Fruit fly (Drosophila melanogaster) whole organism, embryonic: Measurements from ENCODE around the gene DAAM.
A peak's percentile ranks its signal among the peaks of the same experiment; 100 is the strongest.

ENCODE experiments used
- B-H1 ChIP-seq: fragments of 200-800 bp; sonication (Bioruptor generic); IDR thresholded peaks from 3 replicates; pipeline ENCODE4 v1.3.6; 2022; ENCODE audit warnings: missing biosample characterization, missing genetic modification characterization
- CG10543 ChIP-seq: fragments of 200-800 bp; sonication (Bioruptor generic); optimal IDR thresholded peaks from 3 replicates; lab custom pipeline; 2017; ENCODE audit warnings: missing biosample characterization, mild to moderate bottlenecking, missing genetic modification characterization, moderate library complexity
- CG11085 ChIP-seq: fragments of 200-800 bp; sonication (Bioruptor generic); IDR thresholded peaks from 2 replicates; pipeline ENCODE4 v1.3.6; 2022; ENCODE audit warnings: missing biosample characterization, missing genetic modification characterization
- CG11504 ChIP-seq: fragments of 200-800 bp; sonication (Bioruptor generic); optimal IDR thresholded peaks from 3 replicates; lab custom pipeline; 2019; ENCODE audit warnings: missing biosample characterization, mild to moderate bottlenecking, missing genetic modification characterization, moderate library complexity
- CG11560 ChIP-seq: fragments of 200-800 bp; sonication (Bioruptor generic); IDR thresholded peaks from 3 replicates; pipeline ENCODE4 v1.3.6; 2022; ENCODE audit warnings: missing biosample characterization, missing genetic modification characterization
- CG12236 ChIP-seq: fragments of 200-800 bp; sonication (Bioruptor generic); optimal IDR thresholded peaks from 2 replicates; lab custom pipeline; 2016; ENCODE audit warnings: missing biosample characterization, missing genetic modification characterization
- CG13296 ChIP-seq: fragments of 200-800 bp; sonication (Bioruptor generic); optimal IDR thresholded peaks from 3 replicates; lab custom pipeline; 2018; ENCODE audit warnings: missing biosample characterization, mild to moderate bottlenecking, missing genetic modification characterization
- CG14014 ChIP-seq: fragments of 200-800 bp; sonication (Bioruptor generic); IDR thresholded peaks from 2 replicates; pipeline ENCODE4 v1.3.6; 2022; ENCODE audit warnings: missing biosample characterization, missing genetic modification characterization
- CG15073 ChIP-seq: fragments of 200-800 bp; sonication (Bioruptor generic); optimal IDR thresholded peaks from 2 replicates; lab custom pipeline; 2016; ENCODE audit warnings: missing biosample characterization, missing genetic modification characterization
- CG15479 ChIP-seq: fragments of 200-800 bp; sonication (Bioruptor generic); optimal IDR thresholded peaks from 3 replicates; lab custom pipeline; 2019; ENCODE audit warnings: missing biosample characterization, mild to moderate bottlenecking, missing genetic modification characterization, moderate library complexity
- CG17328 ChIP-seq: fragments of 200-800 bp; sonication (Bioruptor generic); IDR thresholded peaks from 2 replicates; pipeline ENCODE4 v1.3.6; 2022; ENCODE audit warnings: missing biosample characterization, missing genetic modification characterization
- CG1832 ChIP-seq: fragments of 200-800 bp; sonication (Bioruptor generic); optimal IDR thresholded peaks from 2 replicates; lab custom pipeline; 2017; ENCODE audit warnings: missing biosample characterization, mild to moderate bottlenecking, missing genetic modification characterization, inconsistent platforms
- CG18476 ChIP-seq: fragments of 200-800 bp; sonication (Bioruptor generic); optimal IDR thresholded peaks from 2 replicates; lab custom pipeline; 2016; ENCODE audit warnings: missing biosample characterization, mild to moderate bottlenecking, missing genetic modification characterization
- CG2120 ChIP-seq: fragments of 200-800 bp; sonication (Bioruptor generic); optimal IDR thresholded peaks from 3 replicates; lab custom pipeline; 2016; ENCODE audit warnings: missing biosample characterization, missing genetic modification characterization
- CG30403 ChIP-seq: fragments of 200-800 bp; sonication (Bioruptor generic); optimal IDR thresholded peaks from 3 replicates; lab custom pipeline; 2016; ENCODE audit warnings: missing biosample characterization, missing genetic modification characterization
- CG32532 ChIP-seq: fragments of 200-800 bp; sonication (Bioruptor generic); IDR thresholded peaks from 2 replicates; pipeline ENCODE4 v1.3.6; 2022; ENCODE audit warnings: missing biosample characterization, missing genetic modification characterization
- CG34376 ChIP-seq: fragments of 200-800 bp; sonication (Bioruptor generic); optimal IDR thresholded peaks from 2 replicates; lab custom pipeline; 2018; ENCODE audit warnings: missing biosample characterization, mild to moderate bottlenecking, missing genetic modification characterization
- CG4707 ChIP-seq: fragments of 200-800 bp; sonication (Bioruptor generic); optimal IDR thresholded peaks from 2 replicates; lab custom pipeline; 2018; ENCODE audit warnings: missing biosample characterization, mild to moderate bottlenecking, missing genetic modification characterization, moderate library complexity
- CG6689 ChIP-seq: fragments of 200-800 bp; sonication (Bioruptor generic); IDR thresholded peaks from 2 replicates; pipeline ENCODE4 v1.3.6; 2022; ENCODE audit warnings: missing biosample characterization, missing genetic modification characterization
- CG6765 ChIP-seq: fragments of 200-800 bp; sonication (Bioruptor generic); optimal IDR thresholded peaks from 3 replicates; lab custom pipeline; 2017; ENCODE audit warnings: missing biosample characterization, mild to moderate bottlenecking, missing genetic modification characterization
- CG6854 ChIP-seq: fragments of 200-800 bp; sonication (Bioruptor generic); optimal IDR thresholded peaks from 3 replicates; lab custom pipeline; 2017; ENCODE audit warnings: missing biosample characterization, mild to moderate bottlenecking, missing genetic modification characterization
- CG7357 ChIP-seq: fragments of 200-800 bp; sonication (Bioruptor generic); IDR thresholded peaks from 3 replicates; pipeline ENCODE4 v1.3.6; 2022; ENCODE audit warnings: missing biosample characterization, missing genetic modification characterization
- D ChIP-seq, 2 experiments: fragments of 200-800 bp in 1 of 2; fragments of >200 bp in 1 of 2; sonication (Bioruptor generic) in 1 of 2; optimal IDR thresholded peaks; 2 replicates in 1 of 2; 3 replicates in 1 of 2; lab custom pipeline; 2017; ENCODE audit warnings: mild to moderate bottlenecking in 1 of 2, missing biosample characterization in 1 of 2, missing genetic modification characterization in 1 of 2, missing genetic modification reagents in 1 of 2
- Dad ChIP-seq: fragments of 200-800 bp; sonication (Bioruptor generic); optimal IDR thresholded peaks from 3 replicates; lab custom pipeline; 2016; ENCODE audit warnings: missing biosample characterization, missing genetic modification characterization
- HLH4C ChIP-seq: fragments of 200-800 bp; sonication (Bioruptor generic); IDR thresholded peaks from 3 replicates; pipeline ENCODE4 v1.3.6; 2022; ENCODE audit warnings: missing biosample characterization, missing genetic modification characterization; ENCODE audit not compliant: partially characterized antibody
- Hmx ChIP-seq: fragments of 200-800 bp; sonication (Bioruptor generic); optimal IDR thresholded peaks from 2 replicates; lab custom pipeline; 2016; ENCODE audit warnings: missing biosample characterization, missing genetic modification characterization
- Hr3 ChIP-seq: fragments of 200-800 bp; sonication (Bioruptor generic); optimal IDR thresholded peaks from 3 replicates; lab custom pipeline; 2016; ENCODE audit warnings: missing biosample characterization, missing genetic modification characterization
- MESR4 ChIP-seq: fragments of 200-800 bp; sonication (Bioruptor generic); optimal IDR thresholded peaks from 2 replicates; lab custom pipeline; 2018; ENCODE audit warnings: missing biosample characterization, mild to moderate bottlenecking, missing genetic modification characterization, moderate library complexity
- NC2β ChIP-seq: fragments of 200-800 bp; sonication (Bioruptor generic); optimal IDR thresholded peaks from 2 replicates; lab custom pipeline; 2016; ENCODE audit warnings: missing biosample characterization, missing genetic modification characterization
- Oaz ChIP-seq: fragments of 200-800 bp; sonication (Bioruptor generic); IDR thresholded peaks from 2 replicates; pipeline ENCODE4 v1.3.6; 2022; ENCODE audit warnings: missing biosample characterization, missing genetic modification characterization
- Ptx1 ChIP-seq: fragments of 200-800 bp; sonication (Bioruptor generic); IDR thresholded peaks from 2 replicates; pipeline ENCODE4 v1.3.6; 2022; ENCODE audit warnings: missing biosample characterization, missing genetic modification characterization
- Side ChIP-seq: fragments of 200-800 bp; sonication (Bioruptor generic); optimal IDR thresholded peaks from 2 replicates; lab custom pipeline; 2016; ENCODE audit warnings: missing biosample characterization, missing genetic modification characterization
- Six4 ChIP-seq: fragments of 200-800 bp; sonication (Bioruptor generic); optimal IDR thresholded peaks from 2 replicates; lab custom pipeline; 2016; ENCODE audit warnings: missing biosample characterization, missing genetic modification characterization
- amos ChIP-seq: fragments of 200-800 bp; sonication (Bioruptor generic); IDR thresholded peaks from 2 replicates; pipeline ENCODE4 v1.3.6; 2022; ENCODE audit warnings: missing biosample characterization, missing genetic modification characterization; ENCODE audit not compliant: partially characterized antibody
- ap ChIP-seq: fragments of 200-800 bp; sonication (Bioruptor generic); IDR thresholded peaks from 2 replicates; pipeline ENCODE4 v1.3.6; 2022; ENCODE audit warnings: missing biosample characterization, missing genetic modification characterization
- bowl ChIP-seq: fragments of 200-800 bp; sonication (Bioruptor generic); IDR thresholded peaks from 2 replicates; pipeline ENCODE4 v1.3.6; 2022; ENCODE audit warnings: missing biosample characterization, missing genetic modification characterization
- btn ChIP-seq: fragments of 200-800 bp; sonication (Bioruptor generic); optimal IDR thresholded peaks from 2 replicates; lab custom pipeline; 2016; ENCODE audit warnings: missing biosample characterization, missing genetic modification characterization
- corto ChIP-seq: fragments of 200-800 bp; sonication (Bioruptor generic); optimal IDR thresholded peaks from 2 replicates; lab custom pipeline; 2016; ENCODE audit warnings: missing biosample characterization, mild to moderate bottlenecking, missing genetic modification characterization, moderate library complexity
- crc ChIP-seq: fragments of 200-800 bp; sonication (Bioruptor generic); optimal IDR thresholded peaks from 2 replicates; lab custom pipeline; 2016; ENCODE audit warnings: missing biosample characterization, missing genetic modification characterization
- crol ChIP-seq: fragments of 200-800 bp; sonication (Bioruptor generic); IDR thresholded peaks from 2 replicates; pipeline ENCODE4 v1.3.6; 2022; ENCODE audit warnings: missing biosample characterization, missing genetic modification characterization
- danr ChIP-seq: fragments of 200-800 bp; sonication (Bioruptor generic); IDR thresholded peaks from 2 replicates; pipeline ENCODE4 v1.3.6; 2022; ENCODE audit warnings: missing biosample characterization, missing genetic modification characterization
- insv ChIP-seq, 2 experiments: fragments of 200-800 bp; sonication (Bioruptor generic); optimal IDR thresholded peaks; 3 replicates each; lab custom pipeline; 2016 to 2018; ENCODE audit warnings: missing biosample characterization in 2 of 2, missing genetic modification characterization in 2 of 2
- inv ChIP-seq: fragments of 200-800 bp; sonication (Bioruptor generic); IDR thresholded peaks from 2 replicates; pipeline ENCODE4 v1.3.6; 2022; ENCODE audit warnings: missing biosample characterization, missing genetic modification characterization; ENCODE audit not compliant: partially characterized antibody
- jigr1 ChIP-seq: fragments of 200-800 bp; sonication (Bioruptor generic); IDR thresholded peaks from 3 replicates; pipeline ENCODE4 v1.3.6; 2022; ENCODE audit warnings: missing biosample characterization, missing genetic modification characterization
- kni ChIP-seq: fragments of 200-800 bp; sonication (Bioruptor generic); optimal IDR thresholded peaks from 3 replicates; lab custom pipeline; 2017; ENCODE audit warnings: mild to moderate bottlenecking, missing biosample characterization, missing genetic modification reagents, missing genetic modification characterization
- lmd ChIP-seq: fragments of 200-800 bp; sonication (Bioruptor generic); IDR thresholded peaks from 2 replicates; pipeline ENCODE4 v1.3.6; 2022; ENCODE audit warnings: missing biosample characterization, missing genetic modification characterization
- pzg ChIP-seq: fragments of 200-800 bp; sonication (Bioruptor generic); optimal IDR thresholded peaks from 3 replicates; lab custom pipeline; 2018; ENCODE audit warnings: missing biosample characterization, mild to moderate bottlenecking, missing genetic modification characterization, moderate library complexity
- row ChIP-seq: fragments of 200-800 bp; sonication (Bioruptor generic); IDR thresholded peaks from 3 replicates; pipeline ENCODE4 v1.3.6; 2022; ENCODE audit warnings: missing biosample characterization, missing genetic modification characterization
- sqz ChIP-seq: fragments of 200-800 bp; sonication (Bioruptor generic); optimal IDR thresholded peaks from 3 replicates; lab custom pipeline; 2018; ENCODE audit warnings: missing biosample characterization, mild to moderate bottlenecking, missing genetic modification characterization
- tio ChIP-seq: fragments of 200-800 bp; sonication (Bioruptor generic); optimal IDR thresholded peaks from 2 replicates; lab custom pipeline; 2017; ENCODE audit warnings: missing biosample characterization, missing genetic modification characterization, inconsistent platforms
- vnd ChIP-seq: fragments of 200-800 bp; sonication (Bioruptor generic); IDR thresholded peaks from 3 replicates; pipeline ENCODE4 v1.3.6; 2022; ENCODE audit warnings: missing biosample characterization, missing genetic modification characterization; ENCODE audit not compliant: partially characterized antibody

DAAM gene

dm6 chrX:1341944-1342392 is 19.8 kb upstream of the DAAM start, which contains the start of gene Naa30A (continued):
- TF ChIP-seq CG10543 (no peak), CG2120 (GFP tag; lab: Kevin White, UChicago) (peak; percentile 21), pzg (peak; percentile 67), CG17328 (GFP tag; lab: Robert Waterston, UW) (no peak), Side (GFP tag; lab: Kevin White, UChicago) (no peak), Hr3 (GFP tag; lab: Kevin White, UChicago) (no peak), CG7357 (no peak), CG6765 (GFP tag; lab: Kevin White, UChicago) (no peak), CG34376 (GFP tag; lab: Kevin White, UChicago) (no peak), Six4 (GFP tag; lab: Kevin White, UChicago) (no peak), amos (GFP tag; lab: Robert Waterston, UW) (peak; percentile 97), jigr1 (GFP tag; lab: Robert Waterston, UW) (no peak), sqz (no peak), insv (GFP tag; optimal IDR thresholded peaks at IDR 0.05; lab: Kevin White, UChicago) (no peak), danr (GFP tag; lab: Robert Waterston, UW) (no peak), inv (GFP tag; lab: Robert Waterston, UW) (peak; percentile 93), CG12236 (GFP tag; lab: Kevin White, UChicago) (no peak), CG32532 (GFP tag; lab: Robert Waterston, UW) (no peak), CG1832 (GFP tag; lab: Kevin White, UChicago) (no peak), corto (no peak), Hmx (GFP tag; lab: Kevin White, UChicago) (no peak), CG30403 (GFP tag; lab: Kevin White, UChicago) (no peak), crc (GFP tag; lab: Kevin White, UChicago) (no peak), Oaz (no peak), Ptx1 (GFP tag; lab: Robert Waterston, UW) (no peak), CG18476 (GFP tag; lab: Kevin White, UChicago) (no peak), B-H1 (no peak), CG14014 (no peak), ap (GFP tag; lab: Robert Waterston, UW) (no peak), NC2β (no peak), kni (GFP tag; lab: Kevin White, UChicago) (no peak), CG15479 (GFP tag; lab: Kevin White, UChicago) (no peak), CG13296 (peak; percentile 27), crol (GFP tag; lab: Robert Waterston, UW) (no peak), tio (GFP tag; lab: Kevin White, UChicago) (no peak), btn (GFP tag; lab: Kevin White, UChicago) (no peak), CG4707 (GFP tag; lab: Kevin White, UChicago) (no peak), lmd (GFP tag; lab: Robert Waterston, UW) (no peak), CG6689 (GFP tag; lab: Robert Waterston, UW) (no peak), CG15073 (GFP tag; lab: Kevin White, UChicago) (no peak), CG11504 (tag; lab: Kevin White, UChicago) (no peak), vnd (GFP tag; lab: Robert Waterston, UW) (peak; percentile 96), CG11560 (peak; percentile 26; the same call in 1 of the 3 replicates), CG11085 (no peak), CG6854 (GFP tag; lab: Kevin White, UChicago) (no peak), MESR4 (peak; percentile 96), D (optimal IDR thresholded peaks at IDR 0.05; lab: Kevin White, UChicago) (no peak), D (GFP tag; optimal IDR thresholded peaks at IDR 0.05; lab: Kevin White, UChicago) (no peak), HLH4C (GFP tag; lab: Robert Waterston, UW) (peak; percentile 97), Dad (no peak), bowl (GFP tag; lab: Robert Waterston, UW) (no peak), row (GFP tag; lab: Robert Waterston, UW) (peak; percentile 52; the same call in 2 of the 3 replicates)
